Worm (Caenorhabditis elegans): Measurements from ENCODE around the gene sma-5.

- TF ChIP-seq ZK546.5 (tag; optimal IDR thresholded peaks at IDR 0.05) = no peak
- TF ChIP-seq lsy-2 (tag; optimal IDR thresholded peaks at IDR 0.05) = no peak
- no peak for TF ChIP-seq skn-1 (tag; optimal IDR thresholded peaks at IDR 0.05)
- TF ChIP-seq mab-5 (tag; optimal IDR thresholded peaks at IDR 0.05) = no peak
- no peak for TF ChIP-seq unc-39 (tag; optimal IDR thresholded peaks at IDR 0.05)
- no peak for TF ChIP-seq nhr-11 (tag; optimal IDR thresholded peaks at IDR 0.05)
- TF ChIP-seq aly-2 (tag; optimal IDR thresholded peaks at IDR 0.05) = no peak
- no peak for TF ChIP-seq lin-39 (tag; optimal IDR thresholded peaks at IDR 0.05)
- TF ChIP-seq blmp-1 (tag; optimal IDR thresholded peaks at IDR 0.05; ENCODE audit: insufficient read depth) = no peak
- no peak for TF ChIP-seq ama-1 (optimal IDR thresholded peaks at IDR 0.05)
These were observed 16.1 kb upstream of the sma-5 start for ce11 chrX:12021446-12021845.
